Worm (Caenorhabditis elegans): ENCODE data around the gene F43C11.6.

Gene F43C11.6

ce11 chrII:2332220-2332619 lies 10.0 kb upstream of the F43C11.6 start, which contains the start of gene F43C11.8:
Gene F43C11.8 (plus strand): TSS chrII:2332520.
- no peak for TF ChIP-seq unc-62 (GFP tag; optimal IDR thresholded peaks at IDR 0.05)

- no peak for TF ChIP-seq unc-62 (GFP tag; optimal IDR thresholded peaks at IDR 0.05)
These were observed 6.7 kb upstream of the F43C11.6 start, which contains the start of gene F43C11.7 for ce11 chrII:2335572-2335971. Gene F43C11.7 (plus strand): TSS chrII:2335897.

- TF ChIP-seq unc-62 (GFP tag; optimal IDR thresholded peaks at IDR 0.05): no peak
These were observed 6.1 kb upstream of the F43C11.6 start for ce11 chrII:2336177-2336576.

- no peak for TF ChIP-seq unc-62 (GFP tag; optimal IDR thresholded peaks at IDR 0.05)
These were observed 1.3 kb upstream of the F43C11.6 start for ce11 chrII:2340974-2341373.

ce11 chrII:2341515-2341914 lies 714 bp upstream of the F43C11.6 start, which contains the start of gene enri-1:
Gene enri-1 (minus strand): TSS chrII:2341615.
- TF ChIP-seq unc-62 (GFP tag; optimal IDR thresholded peaks at IDR 0.05): no peak

ce11 chrII:2346672-2347071 lies 4.4 kb downstream of the F43C11.6 start, which contains the start of gene F43C11.4:
Gene F43C11.4 (plus strand): TSS chrII:2346972.
- no peak for TF ChIP-seq unc-62 (GFP tag; optimal IDR thresholded peaks at IDR 0.05)

- no peak for TF ChIP-seq unc-62 (GFP tag; optimal IDR thresholded peaks at IDR 0.05)
These were observed 10.3 kb downstream of the F43C11.6 start, which contains the start of gene F43C11.10 for ce11 chrII:2352546-2352945. Gene F43C11.10 (minus strand): TSS chrII:2352646.

ce11 chrII:2353012-2353411 lies 10.8 kb downstream of the F43C11.6 start, which contains the start of gene F43C11.3:
Gene F43C11.3 (plus strand): TSS chrII:2353312.
- no peak for TF ChIP-seq unc-62 (GFP tag; optimal IDR thresholded peaks at IDR 0.05)

- no peak for TF ChIP-seq unc-62 (GFP tag; optimal IDR thresholded peaks at IDR 0.05)
These were observed 12.2 kb downstream of the F43C11.6 start, which contains the start of gene F43C11.2 for ce11 chrII:2354476-2354875. Gene F43C11.2 (plus strand): TSS chrII:2354776.

ce11 chrII:2356795-2357194 lies 14.6 kb downstream of the F43C11.6 start, which contains the start of gene F43C11.1:
Gene F43C11.1 (plus strand): TSS chrII:2357095.
- TF ChIP-seq unc-62 (GFP tag; optimal IDR thresholded peaks at IDR 0.05): no peak

ce11 chrII:2359965-2360364 lies 17.7 kb downstream of the F43C11.6 start, which contains the start of gene F43C11.16:
Gene F43C11.16 (minus strand): TSS chrII:2360065.
- TF ChIP-seq unc-62 (GFP tag; optimal IDR thresholded peaks at IDR 0.05): no peak

ce11 chrII:2363673-2364072 lies 21.4 kb downstream of the F43C11.6 start, which contains the start of gene F43C11.11:
Gene F43C11.11 (minus strand): TSS chrII:2363773.
- no peak for TF ChIP-seq unc-62 (GFP tag; optimal IDR thresholded peaks at IDR 0.05)

ce11 chrII:2366623-2367365 lies 24.6 kb downstream of the F43C11.6 start, which contains the start of the genes F43C11.12 and F16G10.5:
Gene F43C11.12 (minus strand): TSS chrII:2366723.
Gene F16G10.5 (plus strand): TSS chrII:2367315.
- no peak for TF ChIP-seq unc-62 (GFP tag; optimal IDR thresholded peaks at IDR 0.05)

ce11 chrII:2368956-2369355 lies 26.7 kb downstream of the F43C11.6 start, which contains the start of gene hpo-25:
Gene hpo-25 (plus strand): TSS chrII:2369256.
- no peak for TF ChIP-seq unc-62 (GFP tag; optimal IDR thresholded peaks at IDR 0.05)

ce11 chrII:2372090-2372489 lies 29.9 kb downstream of the F43C11.6 start, which contains the start of gene F16G10.3:
Gene F16G10.3 (plus strand): TSS chrII:2372390.
- no peak for TF ChIP-seq unc-62 (GFP tag; optimal IDR thresholded peaks at IDR 0.05)

ce11 chrII:2374973-2375372 lies 32.7 kb downstream of the F43C11.6 start, which contains the start of gene F16G10.2:
Gene F16G10.2 (plus strand): TSS chrII:2375273.
- TF ChIP-seq unc-62 (GFP tag; optimal IDR thresholded peaks at IDR 0.05): no peak
